Fruit fly (Drosophila melanogaster): ENCODE results near the gene Vha100-5.

Gene Vha100-5

dm6 chr2L:11753455-11753854 lies 14.7 kb downstream of the Vha100-5 start, which contains the start of gene CG42470:
TSS of gene CG42470 (minus strand) at chr2L:11753555.
- TF ChIP-seq Clk (GFP tag; optimal IDR thresholded peaks at IDR 0.05) = no peak
- TF ChIP-seq CG11617 (GFP tag; optimal IDR thresholded peaks at IDR 0.05) = no peak
- no peak for TF ChIP-seq Mnt (GFP tag; optimal IDR thresholded peaks at IDR 0.05)
- no peak for TF ChIP-seq CG33017 (tag; optimal IDR thresholded peaks at IDR 0.05)
- TF ChIP-seq Hr96 (GFP tag; optimal IDR thresholded peaks at IDR 0.05) = no peak
- TF ChIP-seq cic (GFP tag; optimal IDR thresholded peaks at IDR 0.05) = no peak
- no peak for TF ChIP-seq CG12768 (GFP tag; optimal IDR thresholded peaks at IDR 0.05)
- TF ChIP-seq CG1620 (GFP tag; optimal IDR thresholded peaks at IDR 0.05) = no peak
- no peak for TF ChIP-seq ovo (GFP tag; optimal IDR thresholded peaks at IDR 0.05)
- no peak for TF ChIP-seq cnc (optimal IDR thresholded peaks at IDR 0.05)
- no peak for TF ChIP-seq toe (GFP tag; optimal IDR thresholded peaks at IDR 0.05)
- no peak for TF ChIP-seq CG7045 (GFP tag; optimal IDR thresholded peaks at IDR 0.05)
- no peak for TF ChIP-seq tj (GFP tag; optimal IDR thresholded peaks at IDR 0.05)
- no peak for TF ChIP-seq Crg-1 (GFP tag; optimal IDR thresholded peaks at IDR 0.05)

- TF ChIP-seq CG33017 (tag; optimal IDR thresholded peaks at IDR 0.05) = no peak
- TF ChIP-seq bab1 (GFP tag; optimal IDR thresholded peaks at IDR 0.05) = no peak
- no peak for TF ChIP-seq CG14711 (tag; optimal IDR thresholded peaks at IDR 0.05)
- TF ChIP-seq Clk (GFP tag; optimal IDR thresholded peaks at IDR 0.05) = no peak
- no peak for TF ChIP-seq Hr96 (GFP tag; optimal IDR thresholded peaks at IDR 0.05)
- no peak for TF ChIP-seq CG7045 (GFP tag; optimal IDR thresholded peaks at IDR 0.05)
- no peak for TF ChIP-seq Mnt (GFP tag; optimal IDR thresholded peaks at IDR 0.05)
- TF ChIP-seq Crg-1 (GFP tag; optimal IDR thresholded peaks at IDR 0.05) = no peak
- TF ChIP-seq toe (GFP tag; optimal IDR thresholded peaks at IDR 0.05) = no peak
- TF ChIP-seq cic (GFP tag; optimal IDR thresholded peaks at IDR 0.05) = no peak
- TF ChIP-seq pad (GFP tag; optimal IDR thresholded peaks at IDR 0.05) = no peak
- TF ChIP-seq CG12768 (GFP tag; optimal IDR thresholded peaks at IDR 0.05) = no peak
- TF ChIP-seq CG11617 (GFP tag; optimal IDR thresholded peaks at IDR 0.05) = no peak
Measured at dm6 chr2L:11753922-11754321, 15.2 kb downstream of the Vha100-5 start, which contains the start of gene CG42471. TSS of gene CG42471 (minus strand) at chr2L:11754022.

- TF ChIP-seq cic (GFP tag; optimal IDR thresholded peaks at IDR 0.05) (no peak), kay (GFP tag; ENCODE audit: borderline replicate concordance) (peak; percentile 8), CG5204 (GFP tag; optimal IDR thresholded peaks at IDR 0.05) (no peak), pad (GFP tag; optimal IDR thresholded peaks at IDR 0.05) (no peak)
Measured at dm6 chr2L:11754402-11754801, 15.7 kb downstream of the Vha100-5 start, which contains the start of gene Sfp33A1. TSS of gene Sfp33A1 (minus strand) at chr2L:11754502.

DNA sequence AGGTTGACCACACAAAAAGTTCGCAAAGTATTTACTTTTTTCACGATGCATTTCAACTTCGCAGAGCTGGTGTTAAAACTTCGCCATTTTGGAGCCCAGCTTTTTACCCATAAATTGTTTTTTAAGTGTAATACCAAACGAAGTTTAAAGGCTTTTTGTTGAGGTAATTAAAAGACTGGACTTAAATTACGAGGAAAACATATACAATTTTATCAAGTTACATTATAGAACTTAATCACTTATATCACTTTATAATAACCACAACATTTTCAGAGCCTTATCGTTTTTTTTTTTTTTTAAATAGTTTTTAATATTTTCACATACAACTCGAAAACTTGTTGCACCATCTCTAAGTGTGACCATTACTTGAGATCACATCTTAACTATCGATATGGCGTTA lies 49.3 kb downstream of the Vha100-5 start, which contains the start of gene CG14931:
Gene CG14931 (plus strand): TSS at position 301 of the 400 bp plus-strand sequence.
- no peak for TF ChIP-seq Clk (GFP tag; optimal IDR thresholded peaks at IDR 0.05)
- TF ChIP-seq bab1 (GFP tag; optimal IDR thresholded peaks at IDR 0.05) = no peak
- TF ChIP-seq toe (GFP tag; optimal IDR thresholded peaks at IDR 0.05) = no peak
- TF ChIP-seq cnc (optimal IDR thresholded peaks at IDR 0.05) = no peak
- no peak for TF ChIP-seq pad (GFP tag; optimal IDR thresholded peaks at IDR 0.05)
- no peak for TF ChIP-seq Crg-1 (GFP tag; optimal IDR thresholded peaks at IDR 0.05)
- TF ChIP-seq CG33017 (tag; optimal IDR thresholded peaks at IDR 0.05) = no peak
- no peak for TF ChIP-seq CG7101 (tag; optimal IDR thresholded peaks at IDR 0.05)
- no peak for TF ChIP-seq kay (GFP tag; ENCODE audit: borderline replicate concordance)
- no peak for TF ChIP-seq CG7045 (GFP tag; optimal IDR thresholded peaks at IDR 0.05)
- no peak for TF ChIP-seq tj (GFP tag; optimal IDR thresholded peaks at IDR 0.05)
- TF ChIP-seq cic (GFP tag; optimal IDR thresholded peaks at IDR 0.05) = no peak
- TF ChIP-seq CG14711 (tag; optimal IDR thresholded peaks at IDR 0.05) = no peak
- TF ChIP-seq ovo (GFP tag; optimal IDR thresholded peaks at IDR 0.05) = no peak
- no peak for TF ChIP-seq CG12768 (GFP tag; optimal IDR thresholded peaks at IDR 0.05)
- TF ChIP-seq CG5204 (GFP tag; optimal IDR thresholded peaks at IDR 0.05) = no peak
- no peak for TF ChIP-seq CG1620 (GFP tag; optimal IDR thresholded peaks at IDR 0.05)
- TF ChIP-seq Hr96 (GFP tag; optimal IDR thresholded peaks at IDR 0.05) = no peak

DNA sequence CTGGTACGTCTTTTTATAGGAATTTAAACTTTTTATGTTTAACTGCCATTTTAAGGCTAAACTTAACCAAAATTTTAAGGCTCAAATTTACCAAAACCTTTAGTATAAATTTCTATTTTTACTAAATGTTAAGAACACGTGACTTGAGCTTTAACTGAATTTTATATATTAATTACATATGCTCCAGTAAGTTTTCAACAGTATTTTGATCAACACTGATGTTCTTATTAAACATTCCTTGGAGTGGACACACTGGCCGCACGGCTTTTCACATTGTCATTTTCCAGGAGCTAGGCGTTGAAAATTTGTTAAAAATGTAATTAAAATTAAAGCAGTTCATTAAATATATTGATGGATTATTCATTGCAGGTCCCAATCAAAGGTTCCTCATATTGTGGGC lies 50.9 kb downstream of the Vha100-5 start, which contains the start of gene CG14932:
Gene CG14932 (plus strand): TSS at position 230 of the 400 bp plus-strand sequence.
- TF ChIP-seq CG1620 (GFP tag; optimal IDR thresholded peaks at IDR 0.05) = no peak
- TF ChIP-seq CG33017 (tag; optimal IDR thresholded peaks at IDR 0.05) = no peak
- TF ChIP-seq CG11617 (GFP tag; optimal IDR thresholded peaks at IDR 0.05) = no peak
- no peak for TF ChIP-seq toe (GFP tag; optimal IDR thresholded peaks at IDR 0.05)
- no peak for TF ChIP-seq CG7045 (GFP tag; optimal IDR thresholded peaks at IDR 0.05)
- no peak for TF ChIP-seq Crg-1 (GFP tag; optimal IDR thresholded peaks at IDR 0.05)
- TF ChIP-seq ovo (GFP tag; optimal IDR thresholded peaks at IDR 0.05) = no peak
- no peak for TF ChIP-seq Mnt (GFP tag; optimal IDR thresholded peaks at IDR 0.05)
- TF ChIP-seq kay (GFP tag; ENCODE audit: borderline replicate concordance) = no peak

- TF ChIP-seq CG33017 (tag; optimal IDR thresholded peaks at IDR 0.05) = no peak
Measured at dm6 chr2L:11792265-11792664, 53.5 kb downstream of the Vha100-5 start, which contains the start of gene Tsp33B. TSS of gene Tsp33B (minus strand) at chr2L:11792365.

DNA sequence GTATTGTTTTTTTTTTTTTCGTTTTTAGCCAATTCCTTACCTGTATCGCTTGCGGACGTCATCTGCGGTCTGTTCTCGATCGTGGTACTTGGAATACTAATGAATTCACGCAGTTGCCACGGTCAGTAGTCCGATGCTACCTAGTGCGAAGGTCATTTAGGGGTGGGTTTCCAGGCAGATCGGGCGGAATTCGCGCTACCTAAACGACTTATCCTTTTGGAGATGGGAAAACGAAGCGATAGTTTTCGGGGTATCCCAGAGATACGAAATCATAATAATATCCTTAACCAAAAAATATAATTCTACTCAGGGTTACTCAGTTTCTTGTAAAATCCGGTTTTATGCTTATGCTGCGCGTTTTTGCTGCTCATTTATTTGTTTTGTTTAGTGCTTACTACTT lies 55.2 kb downstream of the Vha100-5 start, which contains the start of gene CG14937:
Gene CG14937 (minus strand): TSS at position 101 of the 400 bp plus-strand sequence.
- TF ChIP-seq cic (GFP tag; optimal IDR thresholded peaks at IDR 0.05) = no peak
- no peak for TF ChIP-seq CG11617 (GFP tag; optimal IDR thresholded peaks at IDR 0.05)
- TF ChIP-seq CG7101 (tag; optimal IDR thresholded peaks at IDR 0.05) = no peak
- TF ChIP-seq kay (GFP tag; ENCODE audit: borderline replicate concordance) = no peak
- TF ChIP-seq CG7045 (GFP tag; optimal IDR thresholded peaks at IDR 0.05) = no peak
